Worm (Caenorhabditis elegans) whole organism, L1 larva: Measurements from ENCODE around the gene F08G2.5.

Experiments used
- C16A3.4 ChIP-seq: fragments of 150-350 bp; optimal IDR thresholded peaks from 2 replicates; lab custom pipeline; 2014; ENCODE audit warnings: missing biosample characterization, missing genetic modification characterization
- Y116A8C.19 ChIP-seq: sonication (generic microtip); optimal IDR thresholded peaks from 2 replicates; lab custom pipeline; 2016; ENCODE audit warnings: missing compliant biosample characterization, missing genetic modification characterization, borderline replicate concordance
- aha-1 ChIP-seq: fragments of 150-350 bp; optimal IDR thresholded peaks from 2 replicates; lab custom pipeline; 2014; ENCODE audit warnings: missing biosample characterization, missing genetic modification characterization
- alr-1 ChIP-seq: fragments of 200-800 bp; sonication (Bioruptor generic); optimal IDR thresholded peaks from 2 replicates; lab custom pipeline; 2018; ENCODE audit warnings: borderline replicate concordance, mild to moderate bottlenecking, missing genetic modification characterization, missing compliant biosample characterization
- aly-2 ChIP-seq: fragments of 150-350 bp; optimal IDR thresholded peaks from 2 replicates; lab custom pipeline; 2014; ENCODE audit warnings: missing biosample characterization, missing genetic modification characterization
- blmp-1 ChIP-seq: fragments of 150-350 bp; optimal IDR thresholded peaks from 2 replicates; lab custom pipeline; 2014; ENCODE audit warnings: missing biosample characterization, missing genetic modification characterization
- ceh-82 ChIP-seq, 3 experiments: fragments of 150-350 bp in 1 of 3; sonication (generic microtip) in 2 of 3; optimal IDR thresholded peaks; 2 replicates each; lab custom pipeline; 2014 to 2017; ENCODE audit warnings: missing biosample characterization in 3 of 3, missing genetic modification characterization in 3 of 3
- ceh-88 ChIP-seq: fragments of 200-800 bp; sonication (Bioruptor generic); IDR thresholded peaks from 2 replicates; pipeline ENCODE4 v1.3.6; 2022; ENCODE audit warnings: missing genetic modification characterization, missing compliant biosample characterization
- ceh-90 ChIP-seq: sonication (generic microtip); optimal IDR thresholded peaks from 2 replicates; lab custom pipeline; 2016; ENCODE audit warnings: missing genetic modification characterization, missing compliant biosample characterization
- ces-1 ChIP-seq: fragments of 150-350 bp; optimal IDR thresholded peaks from 2 replicates; lab custom pipeline; 2014; ENCODE audit warnings: missing biosample characterization, missing genetic modification reagents, missing genetic modification characterization
- dpl-1 ChIP-seq, 3 experiments: fragments of 150-350 bp in 2 of 3; sonication (generic microtip) in 1 of 3; optimal IDR thresholded peaks; 2 replicates each; lab custom pipeline; 2014 to 2017; ENCODE audit warnings: missing biosample characterization in 3 of 3, missing genetic modification characterization in 3 of 3, missing genetic modification reagents in 3 of 3
- dsc-1 ChIP-seq: sonication (generic microtip); optimal IDR thresholded peaks from 2 replicates; lab custom pipeline; 2016; ENCODE audit warnings: mild to moderate bottlenecking, missing genetic modification characterization, missing compliant biosample characterization
- egl-27 ChIP-seq, 2 experiments: fragments of 150-350 bp in 1 of 2; sonication (generic microtip); optimal IDR thresholded peaks; 3 replicates each; lab custom pipeline; 2017 to 2018; ENCODE audit warnings: missing biosample characterization in 2 of 2, missing genetic modification characterization in 2 of 2, missing genetic modification reagents in 2 of 2
- elt-3 ChIP-seq, 6 experiments: fragments of 150-350 bp in 1 of 6; sonication (generic microtip); optimal IDR thresholded peaks; 2 replicates each; lab custom pipeline; 2017 to 2018; ENCODE audit warnings: missing biosample characterization in 6 of 6, missing genetic modification characterization in 6 of 6, inconsistent platforms in 1 of 6
- ets-5 ChIP-seq: fragments of 200-800 bp; sonication (Bioruptor generic); IDR thresholded peaks from 2 replicates; pipeline ENCODE4 v1.3.6; 2022; ENCODE audit warnings: missing genetic modification characterization, missing compliant biosample characterization
- fkh-10 ChIP-seq: sonication (generic microtip); optimal IDR thresholded peaks from 2 replicates; lab custom pipeline; 2017; ENCODE audit warnings: missing biosample characterization, missing genetic modification reagents, missing genetic modification characterization
- fkh-8 ChIP-seq: sonication (generic microtip); optimal IDR thresholded peaks from 2 replicates; lab custom pipeline; 2016; ENCODE audit warnings: mild to moderate bottlenecking, missing genetic modification characterization, missing compliant biosample characterization
- grh-1 ChIP-seq: fragments of 200-800 bp; sonication (Bioruptor generic); IDR thresholded peaks from 2 replicates; pipeline ENCODE4 v1.3.6; 2022; ENCODE audit warnings: missing genetic modification reagents, missing genetic modification characterization, missing compliant biosample characterization
- hlh-17 ChIP-seq: fragments of 200-800 bp; sonication (Bioruptor generic); optimal IDR thresholded peaks from 2 replicates; lab custom pipeline; 2018; ENCODE audit warnings: missing genetic modification characterization, mild to moderate bottlenecking, missing compliant biosample characterization, moderate library complexity, borderline replicate concordance
- hlh-4 ChIP-seq: sonication (generic microtip); optimal IDR thresholded peaks from 2 replicates; lab custom pipeline; 2016; ENCODE audit warnings: mild to moderate bottlenecking, missing genetic modification characterization, missing compliant biosample characterization
- hpl-2 ChIP-seq: fragments of 150-350 bp; optimal IDR thresholded peaks from 2 replicates; lab custom pipeline; 2014; ENCODE audit warnings: missing biosample characterization, missing genetic modification reagents, missing genetic modification characterization
- irx-1 ChIP-seq: sonication (generic microtip); optimal IDR thresholded peaks from 2 replicates; lab custom pipeline; 2016; ENCODE audit warnings: missing genetic modification characterization, missing compliant biosample characterization
- jun-1 ChIP-seq: fragments of 150-350 bp; optimal IDR thresholded peaks from 2 replicates; lab custom pipeline; 2014; ENCODE audit warnings: missing biosample characterization, missing genetic modification reagents, missing genetic modification characterization
- lin-15B ChIP-seq: fragments of 150-350 bp; sonication (generic microtip); optimal IDR thresholded peaks from 3 replicates; lab custom pipeline; 2014; ENCODE audit warnings: missing biosample characterization, missing genetic modification characterization
- lin-39 ChIP-seq: fragments of 150-350 bp; optimal IDR thresholded peaks from 2 replicates; lab custom pipeline; 2014; ENCODE audit warnings: missing biosample characterization, missing genetic modification reagents, missing genetic modification characterization
- mab-9 ChIP-seq: fragments of 200-800 bp; sonication (Bioruptor generic); IDR thresholded peaks from 2 replicates; pipeline ENCODE4 v1.3.6; 2022; ENCODE audit warnings: missing genetic modification reagents, missing genetic modification characterization, missing compliant biosample characterization
- mef-2 ChIP-seq: fragments of 150-350 bp; optimal IDR thresholded peaks from 2 replicates; lab custom pipeline; 2014; ENCODE audit warnings: missing biosample characterization, missing genetic modification characterization
- nhr-12 ChIP-seq: sonication (generic microtip); optimal IDR thresholded peaks from 2 replicates; lab custom pipeline; 2017; ENCODE audit warnings: missing biosample characterization, missing genetic modification characterization
- nhr-19 ChIP-seq: fragments of 200-800 bp; sonication (Bioruptor generic); conservative IDR thresholded peaks from 2 replicates; pipeline ENCODE4 v1.3.6; 2022; ENCODE audit warnings: missing genetic modification characterization, missing compliant biosample characterization
- nhr-20 ChIP-seq: sonication (generic microtip); optimal IDR thresholded peaks from 2 replicates; lab custom pipeline; 2016; ENCODE audit warnings: mild to moderate bottlenecking, missing genetic modification characterization, missing compliant biosample characterization
- nhr-237 ChIP-seq: fragments of 150-350 bp; optimal IDR thresholded peaks from 2 replicates; lab custom pipeline; 2014; ENCODE audit warnings: missing biosample characterization, missing genetic modification characterization
- nhr-28 ChIP-seq: fragments of 150-350 bp; optimal IDR thresholded peaks from 2 replicates; lab custom pipeline; 2014; ENCODE audit warnings: missing biosample characterization, missing genetic modification characterization
- nhr-47 ChIP-seq: sonication (generic microtip); optimal IDR thresholded peaks from 2 replicates; lab custom pipeline; 2016; ENCODE audit warnings: mild to moderate bottlenecking, missing genetic modification characterization, moderate library complexity, missing compliant biosample characterization
- nhr-76 ChIP-seq: sonication (generic microtip); optimal IDR thresholded peaks from 2 replicates; lab custom pipeline; 2017; ENCODE audit warnings: missing biosample characterization, missing genetic modification characterization
- nhr-77 ChIP-seq: fragments of 150-350 bp; optimal IDR thresholded peaks from 2 replicates; lab custom pipeline; 2014; ENCODE audit warnings: missing biosample characterization, missing genetic modification characterization
- nhr-84 ChIP-seq: sonication (generic microtip); optimal IDR thresholded peaks from 2 replicates; lab custom pipeline; 2017; ENCODE audit warnings: missing biosample characterization, missing genetic modification characterization
- nhr-90 ChIP-seq: sonication (generic microtip); optimal IDR thresholded peaks from 2 replicates; lab custom pipeline; 2016; ENCODE audit warnings: mild to moderate bottlenecking, missing genetic modification characterization, missing compliant biosample characterization; ENCODE audit not compliant: poor library complexity
- pag-3 ChIP-seq: sonication (generic microtip); optimal IDR thresholded peaks from 2 replicates; lab custom pipeline; 2017; ENCODE audit warnings: missing genetic modification characterization, mild to moderate bottlenecking, missing compliant biosample characterization, antibody characterized with exemption, borderline replicate concordance; ENCODE audit not compliant: insufficient read depth
- pax-3 ChIP-seq: fragments of 200-800 bp; sonication (Bioruptor generic); optimal IDR thresholded peaks from 2 replicates; lab custom pipeline; 2018; ENCODE audit warnings: mild to moderate bottlenecking, missing genetic modification characterization, moderate library complexity, missing compliant biosample characterization
- rnt-1 ChIP-seq: sonication (generic microtip); optimal IDR thresholded peaks from 2 replicates; lab custom pipeline; 2016; ENCODE audit warnings: mild to moderate bottlenecking, missing genetic modification characterization, moderate library complexity, missing compliant biosample characterization
- skn-1 ChIP-seq: fragments of 150-350 bp; optimal IDR thresholded peaks from 2 replicates; lab custom pipeline; 2014; ENCODE audit warnings: missing biosample characterization, missing genetic modification characterization
- snpc-4 ChIP-seq: fragments of 150-350 bp; optimal IDR thresholded peaks from 2 replicates; lab custom pipeline; 2014; ENCODE audit warnings: missing biosample characterization, missing genetic modification characterization
- swsn-7 ChIP-seq: sonication (generic microtip); optimal IDR thresholded peaks from 2 replicates; lab custom pipeline; 2016; ENCODE audit warnings: missing genetic modification characterization, missing compliant biosample characterization
- tbx-2 ChIP-seq: sonication (generic microtip); optimal IDR thresholded peaks from 2 replicates; lab custom pipeline; 2016; ENCODE audit warnings: missing genetic modification characterization, missing compliant biosample characterization
- unc-30 ChIP-seq: sonication (generic microtip); optimal IDR thresholded peaks from 2 replicates; lab custom pipeline; 2017; ENCODE audit warnings: missing biosample characterization, missing genetic modification characterization
- unc-86 ChIP-seq: sonication (generic microtip); optimal IDR thresholded peaks from 2 replicates; lab custom pipeline; 2016; ENCODE audit warnings: missing genetic modification characterization, missing compliant biosample characterization
- unc-98 ChIP-seq: fragments of 200-800 bp; sonication (Bioruptor generic); IDR thresholded peaks from 2 replicates; pipeline ENCODE4 v1.3.6; 2022; ENCODE audit warnings: missing genetic modification characterization, missing compliant biosample characterization
- xbp-1 ChIP-seq: sonication (generic microtip); optimal IDR thresholded peaks from 2 replicates; lab custom pipeline; 2016; ENCODE audit warnings: missing genetic modification characterization, missing compliant biosample characterization
- zip-4 ChIP-seq: fragments of 200-800 bp; sonication (Bioruptor generic); optimal IDR thresholded peaks from 2 replicates; lab custom pipeline; 2018; ENCODE audit warnings: mild to moderate bottlenecking, missing genetic modification characterization, moderate library complexity, missing compliant biosample characterization
- ztf-11 ChIP-seq, 2 experiments: sonication (generic microtip); optimal IDR thresholded peaks; 2 replicates each; lab custom pipeline; 2016 to 2017; ENCODE audit warnings: missing genetic modification characterization in 2 of 2, missing biosample characterization in 1 of 2, missing compliant biosample characterization in 1 of 2
- ztf-4 ChIP-seq: fragments of 150-350 bp; optimal IDR thresholded peaks from 2 replicates; lab custom pipeline; 2014; ENCODE audit warnings: missing biosample characterization, missing genetic modification characterization

The F08G2.5 gene

DNA sequence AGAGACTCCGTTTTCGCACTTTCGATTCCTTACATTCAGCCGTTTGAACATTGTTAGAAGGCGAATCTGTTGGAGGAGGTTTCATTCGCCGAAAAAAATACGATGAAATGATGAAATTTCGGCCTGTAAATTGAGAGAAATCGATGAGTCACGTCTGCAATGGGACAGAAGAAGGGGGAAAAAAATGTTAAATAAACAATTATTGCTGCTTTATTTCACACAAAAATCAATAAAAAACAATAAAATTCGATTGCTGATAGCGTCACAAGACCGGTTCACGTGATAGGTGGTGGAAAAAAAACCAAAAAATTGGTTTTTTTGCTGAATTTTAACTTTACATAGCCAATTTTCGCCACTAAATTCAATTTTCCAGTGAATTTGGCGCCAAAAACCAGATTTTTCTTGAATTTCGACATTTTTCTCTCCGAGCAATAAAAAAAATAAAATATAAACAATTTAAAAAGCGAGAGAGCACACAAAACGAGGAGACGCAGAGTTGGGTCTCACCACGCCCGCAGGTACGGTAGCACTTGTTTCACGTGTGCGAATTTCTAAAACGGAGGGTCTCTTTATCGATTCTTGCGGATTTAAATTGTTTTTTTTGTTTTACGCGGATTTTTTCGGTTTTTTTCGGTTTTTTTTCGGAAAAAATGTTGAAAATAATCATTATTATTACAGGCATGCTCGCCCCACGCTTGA lies 38.9 kb upstream of the F08G2.5 start, which contains the start of the genes cup-14 and ndub-8:
TSS of gene cup-14 (minus strand) at position 51 of the 699 bp plus-strand sequence.
TSS of gene ndub-8 (plus strand) at position 679 of the 699 bp plus-strand sequence.
- TF ChIP-seq grh-1 (peak; percentile 80), aha-1 (tag; lab: Kevin White, UChicago) (no peak), elt-3 (tag; optimal IDR thresholded peaks at IDR 0.05; lab: Kevin White, UChicago) (peak in 3 of 6 experiments; percentile 8 to 85 (median 62)), C16A3.4 (peak; percentile 92), nhr-77 (tag; lab: Kevin White, UChicago) (peak; percentile 91), nhr-237 (tag; lab: Kevin White, UChicago) (peak; percentile 16), ces-1 (GFP tag; lab: Kevin White, UChicago) (no peak), nhr-12 (tag; lab: Kevin White, UChicago) (no peak), irx-1 (tag; lab: Kevin White, UChicago) (peak; percentile 91), mef-2 (tag; lab: Kevin White, UChicago) (no peak), Y116A8C.19 (tag; lab: Kevin White, UChicago) (no peak), pag-3 (tag; lab: Kevin White, UChicago) (no peak), unc-98 (GFP tag; lab: Robert Waterston, UW) (no peak), rnt-1 (no peak), snpc-4 (tag; lab: Kevin White, UChicago) (peak; percentile 87), ceh-90 (tag; lab: Kevin White, UChicago) (peak; percentile 56), ceh-82 (tag; optimal IDR thresholded peaks at IDR 0.05; lab: Kevin White, UChicago) (peak; percentile 87 to 95 (median 91)), nhr-28 (tag; lab: Kevin White, UChicago) (no peak), nhr-76 (tag; lab: Kevin White, UChicago) (no peak), nhr-19 (GFP tag; lab: Robert Waterston, UW) (peak; percentile 90), fkh-8 (peak; percentile 88), unc-86 (tag; lab: Kevin White, UChicago) (peak; percentile 90), fkh-10 (GFP tag; lab: Kevin White, UChicago) (peak; percentile 83), tbx-2 (tag; lab: Kevin White, UChicago) (peak; percentile 92), pax-3 (peak; percentile 75), nhr-84 (no peak), skn-1 (tag; lab: Kevin White, UChicago) (peak; percentile 78), ets-5 (GFP tag; lab: Robert Waterston, UW) (no peak), unc-30 (tag; lab: Kevin White, UChicago) (no peak), blmp-1 (peak; percentile 37), hpl-2 (GFP tag; lab: Kevin White, UChicago) (peak; percentile 76), egl-27 (tag; optimal IDR thresholded peaks at IDR 0.05; lab: Kevin White, UChicago) (no peak), ceh-88 (GFP tag; lab: Robert Waterston, UW) (peak; percentile 62; the same call in 1 of the 2 replicates), swsn-7 (no peak), jun-1 (tag; lab: Kevin White, UChicago) (peak; percentile 84), nhr-90 (tag; lab: Kevin White, UChicago) (peak; percentile 93), dsc-1 (tag; lab: Kevin White, UChicago) (peak; percentile 92), aly-2 (tag; lab: Kevin White, UChicago) (peak; percentile 89), dpl-1 (GFP tag; optimal IDR thresholded peaks at IDR 0.05; lab: Kevin White, UChicago) (peak; percentile 80 to 84 (median 82)), nhr-20 (tag; lab: Kevin White, UChicago) (peak; percentile 90), zip-4 (GFP tag; lab: Kevin White, UChicago) (no peak), lin-15B (tag; lab: Kevin White, UChicago) (peak; percentile 58), alr-1 (tag; lab: Kevin White, UChicago) (no peak), mab-9 (GFP tag; lab: Robert Waterston, UW) (peak; percentile 78), ztf-4 (tag; lab: Kevin White, UChicago) (peak; percentile 88), hlh-17 (GFP tag; lab: Kevin White, UChicago) (no peak), nhr-47 (tag; lab: Kevin White, UChicago) (peak; percentile 95), xbp-1 (peak; percentile 90), lin-39 (tag; lab: Kevin White, UChicago) (peak; percentile 92), ztf-11 (tag; optimal IDR thresholded peaks at IDR 0.05; lab: Kevin White, UChicago) (peak in 1 of 2 experiments; percentile 68), hlh-4 (no peak)
